Fruit fly (Drosophila melanogaster) whole organism, embryonic: ENCODE measurements around the gene Atx-1.

Experiments
- Blimp-1 ChIP-seq: fragments of 200-800 bp; sonication (Bioruptor generic); optimal IDR thresholded peaks from 3 replicates; lab custom pipeline; 2018; ENCODE audit warnings: missing biosample characterization, missing genetic modification characterization, mild to moderate bottlenecking, moderate library complexity, missing genetic modification reagents
- CG10979 ChIP-seq: fragments of 200-800 bp; sonication (Bioruptor generic); optimal IDR thresholded peaks from 2 replicates; lab custom pipeline; 2018; ENCODE audit warnings: missing biosample characterization, mild to moderate bottlenecking, missing genetic modification characterization, moderate library complexity
- CG12071 ChIP-seq: fragments of 200-800 bp; sonication (Bioruptor generic); optimal IDR thresholded peaks from 3 replicates; lab custom pipeline; 2018; ENCODE audit warnings: missing biosample characterization, mild to moderate bottlenecking, missing genetic modification characterization
- CG13296 ChIP-seq: fragments of 200-800 bp; sonication (Bioruptor generic); optimal IDR thresholded peaks from 3 replicates; lab custom pipeline; 2018; ENCODE audit warnings: missing biosample characterization, mild to moderate bottlenecking, missing genetic modification characterization
- CG13424 ChIP-seq: fragments of 200-800 bp; sonication (Bioruptor generic); optimal IDR thresholded peaks from 2 replicates; lab custom pipeline; 2019; ENCODE audit warnings: missing biosample characterization, mild to moderate bottlenecking, missing genetic modification characterization, moderate library complexity
- CG13775 ChIP-seq: fragments of 200-800 bp; sonication (Bioruptor generic); optimal IDR thresholded peaks from 3 replicates; lab custom pipeline; 2017; ENCODE audit warnings: missing biosample characterization, mild to moderate bottlenecking, missing genetic modification characterization
- CG14050 ChIP-seq: fragments of 200-800 bp; sonication (Bioruptor generic); IDR thresholded peaks from 3 replicates; pipeline ENCODE4 v1.3.6; 2022; ENCODE audit warnings: missing biosample characterization, missing genetic modification characterization
- CG14860 ChIP-seq: fragments of 200-800 bp; sonication (Bioruptor generic); IDR thresholded peaks from 3 replicates; pipeline ENCODE4 v1.3.6; 2022; ENCODE audit warnings: missing biosample characterization, missing genetic modification characterization; ENCODE audit not compliant: partially characterized antibody
- CG15269 ChIP-seq: fragments of 200-800 bp; sonication (Bioruptor generic); optimal IDR thresholded peaks from 2 replicates; lab custom pipeline; 2018; ENCODE audit warnings: missing biosample characterization, mild to moderate bottlenecking, missing genetic modification characterization, moderate library complexity
- CG1602 ChIP-seq: fragments of 200-800 bp; sonication (Bioruptor generic); optimal IDR thresholded peaks from 3 replicates; lab custom pipeline; 2016; ENCODE audit warnings: missing biosample characterization, missing genetic modification characterization
- CG17385 ChIP-seq: fragments of 200-800 bp; sonication (Bioruptor generic); optimal IDR thresholded peaks from 3 replicates; lab custom pipeline; 2018; ENCODE audit warnings: missing biosample characterization, mild to moderate bottlenecking, missing genetic modification characterization
- CG2116 ChIP-seq: fragments of 200-800 bp; sonication (Bioruptor generic); optimal IDR thresholded peaks from 3 replicates; lab custom pipeline; 2018; ENCODE audit warnings: missing biosample characterization, mild to moderate bottlenecking, missing genetic modification characterization
- CG2120 ChIP-seq: fragments of 200-800 bp; sonication (Bioruptor generic); optimal IDR thresholded peaks from 3 replicates; lab custom pipeline; 2016; ENCODE audit warnings: missing biosample characterization, missing genetic modification characterization
- CG2678 ChIP-seq: fragments of 200-800 bp; sonication (Bioruptor generic); optimal IDR thresholded peaks from 3 replicates; lab custom pipeline; 2019; ENCODE audit warnings: missing biosample characterization, mild to moderate bottlenecking, missing genetic modification characterization, moderate library complexity
- CG30431 ChIP-seq: fragments of 200-800 bp; sonication (Bioruptor generic); optimal IDR thresholded peaks from 2 replicates; lab custom pipeline; 2017; ENCODE audit warnings: missing biosample characterization, missing genetic modification characterization
- CG3281 ChIP-seq: fragments of 200-800 bp; sonication (Bioruptor generic); optimal IDR thresholded peaks from 3 replicates; lab custom pipeline; 2017; ENCODE audit warnings: missing biosample characterization, mild to moderate bottlenecking, missing genetic modification characterization
- CG7963 ChIP-seq: fragments of 200-800 bp; sonication (Bioruptor generic); IDR thresholded peaks from 3 replicates; pipeline ENCODE4 v1.3.6; 2022; ENCODE audit warnings: missing biosample characterization, missing genetic modification characterization; ENCODE audit not compliant: partially characterized antibody
- CG8290 ChIP-seq, 3 experiments: fragments of 200-800 bp; sonication (Bioruptor generic); optimal IDR thresholded peaks; 2 replicates each; lab custom pipeline; 2016 to 2019; ENCODE audit warnings: missing biosample characterization in 3 of 3, missing genetic modification characterization in 3 of 3, mild to moderate bottlenecking in 2 of 3, moderate library complexity in 1 of 3
- Deaf1 ChIP-seq: fragments of 200-800 bp; optimal IDR thresholded peaks from 3 replicates; lab custom pipeline; 2019; ENCODE audit warnings: missing biosample characterization, mild to moderate bottlenecking, missing genetic modification characterization, moderate library complexity
- Ets65A ChIP-seq: fragments of 200-800 bp; sonication (Bioruptor generic); peaks from one replicate; lab custom pipeline; 2016; ENCODE audit warnings: missing biosample characterization, missing genetic modification characterization
- HLH54F ChIP-seq: fragments of 200-800 bp; sonication (Bioruptor generic); optimal IDR thresholded peaks from 3 replicates; lab custom pipeline; 2016; ENCODE audit warnings: missing biosample characterization, missing genetic modification characterization
- Hr51 ChIP-seq, 2 experiments: fragments of 200-800 bp; sonication (Bioruptor generic); optimal IDR thresholded peaks; 2 replicates in 1 of 2; 3 replicates in 1 of 2; lab custom pipeline; 2016 to 2018; ENCODE audit warnings: missing biosample characterization in 2 of 2, missing genetic modification characterization in 2 of 2, mild to moderate bottlenecking in 1 of 2, moderate library complexity in 1 of 2
- Med ChIP-seq: fragments of 200-800 bp; sonication (Bioruptor generic); peaks from one replicate; lab custom pipeline; 2016; ENCODE audit warnings: missing biosample characterization, missing genetic modification characterization, mild to moderate bottlenecking, inconsistent platforms, moderate library complexity
- Myb ChIP-seq: fragments of 200-800 bp; sonication (Bioruptor generic); optimal IDR thresholded peaks from 2 replicates; lab custom pipeline; 2016; ENCODE audit warnings: missing biosample characterization, missing genetic modification characterization
- Neu2 ChIP-seq: fragments of 200-800 bp; sonication (Bioruptor generic); optimal IDR thresholded peaks from 3 replicates; lab custom pipeline; 2016; ENCODE audit warnings: missing biosample characterization, missing genetic modification characterization, borderline replicate concordance
- PHDP ChIP-seq: fragments of 200-800 bp; sonication (Bioruptor generic); optimal IDR thresholded peaks from 3 replicates; lab custom pipeline; 2018; ENCODE audit warnings: missing biosample characterization, mild to moderate bottlenecking, missing genetic modification characterization, moderate library complexity
- Ptx1 ChIP-seq: fragments of 200-800 bp; sonication (Bioruptor generic); IDR thresholded peaks from 2 replicates; pipeline ENCODE4 v1.3.6; 2022; ENCODE audit warnings: missing biosample characterization, missing genetic modification characterization
- Ssrp ChIP-seq: fragments of 200-800 bp; sonication (Bioruptor generic); optimal IDR thresholded peaks from 2 replicates; lab custom pipeline; 2018; ENCODE audit warnings: missing biosample characterization, mild to moderate bottlenecking, missing genetic modification characterization, moderate library complexity
- amos ChIP-seq: fragments of 200-800 bp; sonication (Bioruptor generic); IDR thresholded peaks from 2 replicates; pipeline ENCODE4 v1.3.6; 2022; ENCODE audit warnings: missing biosample characterization, missing genetic modification characterization; ENCODE audit not compliant: partially characterized antibody
- ap ChIP-seq: fragments of 200-800 bp; sonication (Bioruptor generic); IDR thresholded peaks from 2 replicates; pipeline ENCODE4 v1.3.6; 2022; ENCODE audit warnings: missing biosample characterization, missing genetic modification characterization
- ash1 ChIP-seq: fragments of 200-800 bp; sonication (Bioruptor generic); optimal IDR thresholded peaks from 2 replicates; lab custom pipeline; 2018; ENCODE audit warnings: missing biosample characterization, mild to moderate bottlenecking, missing genetic modification characterization
- chinmo ChIP-seq: fragments of 200-800 bp; sonication (Bioruptor generic); IDR thresholded peaks from 4 replicates; pipeline ENCODE4 v1.3.6; 2022; ENCODE audit warnings: missing biosample characterization, missing genetic modification characterization; ENCODE audit not compliant: partially characterized antibody
- crol ChIP-seq: fragments of 200-800 bp; sonication (Bioruptor generic); IDR thresholded peaks from 2 replicates; pipeline ENCODE4 v1.3.6; 2022; ENCODE audit warnings: missing biosample characterization, missing genetic modification characterization
- kni ChIP-seq: fragments of 200-800 bp; sonication (Bioruptor generic); optimal IDR thresholded peaks from 3 replicates; lab custom pipeline; 2017; ENCODE audit warnings: mild to moderate bottlenecking, missing biosample characterization, missing genetic modification reagents, missing genetic modification characterization
- mirr ChIP-seq: fragments of 200-800 bp; sonication (Bioruptor generic); optimal IDR thresholded peaks from 3 replicates; lab custom pipeline; 2018; ENCODE audit warnings: missing biosample characterization, mild to moderate bottlenecking, missing genetic modification characterization
- oc ChIP-seq: fragments of 200-800 bp; sonication (Bioruptor generic); optimal IDR thresholded peaks from 2 replicates; lab custom pipeline; 2018; ENCODE audit warnings: missing biosample characterization, mild to moderate bottlenecking, missing genetic modification characterization, moderate library complexity
- pb ChIP-seq: fragments of 200-800 bp; sonication (Bioruptor generic); optimal IDR thresholded peaks from 3 replicates; lab custom pipeline; 2016; ENCODE audit warnings: missing biosample characterization, missing genetic modification characterization
- sc ChIP-seq, 3 experiments: fragments of >200 bp in 2 of 3; fragments of 200-800 bp in 1 of 3; sonication (Bioruptor generic) in 1 of 3; optimal IDR thresholded peaks; 2 replicates in 2 of 3; 3 replicates in 1 of 3; lab custom pipeline; 2017; ENCODE audit warnings: mild to moderate bottlenecking in 1 of 3, missing biosample characterization in 1 of 3, missing genetic modification characterization in 1 of 3, missing genetic modification reagents in 1 of 3
- schlank ChIP-seq: fragments of 200-800 bp; sonication (Bioruptor generic); optimal IDR thresholded peaks from 2 replicates; lab custom pipeline; 2018; ENCODE audit warnings: missing biosample characterization, mild to moderate bottlenecking, missing genetic modification characterization
- sens ChIP-seq: fragments of 200-800 bp; sonication (Bioruptor generic); peaks from one replicate; lab custom pipeline; 2016; ENCODE audit warnings: missing biosample characterization, missing genetic modification characterization
- sug ChIP-seq: fragments of 200-800 bp; optimal IDR thresholded peaks from 2 replicates; lab custom pipeline; 2019; ENCODE audit warnings: missing biosample characterization, mild to moderate bottlenecking, missing genetic modification characterization, moderate library complexity
- zf30C ChIP-seq: fragments of 200-800 bp; sonication (Bioruptor generic); optimal IDR thresholded peaks from 3 replicates; lab custom pipeline; 2018; ENCODE audit warnings: missing biosample characterization, mild to moderate bottlenecking, missing genetic modification characterization

Gene Atx-1

DNA sequence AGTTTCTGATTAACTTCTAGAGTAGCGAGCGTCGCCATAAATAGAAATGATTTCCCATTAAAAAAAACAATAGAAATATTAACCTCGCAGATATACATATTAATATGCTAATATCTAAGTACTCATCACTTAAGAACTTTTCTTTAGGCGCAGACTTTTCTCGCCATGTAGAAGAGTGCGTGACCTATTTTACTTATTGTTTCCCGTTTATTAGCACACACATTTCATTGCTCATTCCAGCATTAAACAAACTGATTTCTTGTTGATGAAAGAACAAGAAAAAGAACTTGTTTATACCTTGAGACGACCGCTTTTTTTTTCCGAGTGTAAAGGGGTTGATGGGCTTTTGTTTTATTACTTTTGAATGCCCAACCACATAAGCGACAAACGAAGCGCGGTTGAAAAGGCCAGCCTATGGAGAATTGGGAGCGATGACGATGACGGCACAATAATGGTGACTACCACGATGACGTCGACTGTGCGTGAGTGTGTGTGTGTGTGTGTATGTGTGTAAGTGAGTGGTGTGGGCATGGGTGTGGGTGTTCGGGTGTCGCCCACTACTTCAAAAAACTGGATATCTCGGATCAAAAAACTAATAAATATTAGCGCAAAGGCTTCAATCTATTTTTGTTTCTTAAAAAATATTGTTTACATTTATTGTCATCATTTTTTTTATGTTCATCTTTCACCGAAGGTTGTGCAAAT is 26.9 kb upstream of the Atx-1 start (continued):
- TF ChIP-seq oc (tag; lab: Kevin White, UChicago) (no peak), schlank (tag; lab: Kevin White, UChicago) (no peak), Blimp-1 (no peak), CG17385 (GFP tag; lab: Kevin White, UChicago) (peak; percentile 3), CG13775 (peak; percentile 18), CG30431 (GFP tag; lab: Kevin White, UChicago) (no peak), PHDP (tag; lab: Kevin White, UChicago) (peak; percentile 33)

DNA sequence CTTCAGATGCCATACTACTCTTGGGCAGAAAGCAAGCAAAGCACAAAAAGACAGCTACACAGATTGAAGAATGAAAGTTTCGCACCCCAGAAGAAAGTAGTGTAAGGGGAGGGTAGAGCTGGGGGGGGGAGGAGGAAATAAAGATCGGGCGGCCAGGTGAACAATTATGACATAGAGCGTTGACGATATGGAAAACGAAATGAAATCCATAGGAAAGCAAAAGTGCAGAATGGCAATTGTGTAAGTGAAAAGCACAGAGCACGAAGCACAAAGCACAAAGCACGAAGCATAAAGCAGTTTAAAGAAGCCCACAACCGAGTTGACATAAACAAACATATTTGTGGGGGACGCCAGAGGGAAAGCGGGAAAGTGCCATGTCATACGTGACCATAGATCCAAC is 26.0 kb upstream of the Atx-1 start:
- TF ChIP-seq Blimp-1 (peak; percentile 90), zf30C (GFP tag; lab: Kevin White, UChicago) (no peak), CG14050 (no peak), kni (GFP tag; lab: Kevin White, UChicago) (peak; percentile 68)

DNA sequence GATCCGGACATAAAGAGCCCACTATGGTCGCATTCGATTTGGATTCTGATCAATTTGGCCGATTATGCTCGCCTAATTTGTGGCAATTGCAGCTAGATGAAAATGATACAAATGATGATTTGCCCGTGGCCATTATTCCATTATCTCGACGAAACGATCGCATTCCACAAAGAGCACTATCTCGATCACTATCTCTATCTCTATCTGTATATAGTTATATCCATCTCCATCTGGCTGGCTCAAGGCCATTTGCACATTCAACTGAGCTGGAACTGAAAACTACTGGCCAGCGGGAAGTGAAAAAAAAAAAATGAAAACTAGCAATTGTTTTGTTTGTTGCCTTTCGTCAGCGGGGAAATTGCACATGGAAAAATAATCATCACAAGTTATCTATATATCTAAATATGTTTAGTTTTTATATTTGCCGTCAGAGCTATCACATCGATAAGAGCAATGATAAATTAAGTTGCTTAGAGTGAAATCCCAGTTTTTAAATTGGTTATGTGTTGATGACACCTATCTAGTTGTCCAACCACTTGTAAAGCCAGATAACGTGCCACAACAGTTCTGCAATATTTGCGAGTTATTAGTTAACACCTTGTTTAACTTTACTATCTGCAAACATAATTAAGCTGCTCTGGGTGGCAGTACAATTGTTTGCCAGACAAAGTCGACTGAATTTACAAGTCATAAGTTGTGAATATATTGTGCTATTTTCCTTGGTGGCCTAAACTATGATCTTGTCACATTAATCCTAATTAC is 23.6 kb upstream of the Atx-1 start:
- TF ChIP-seq CG3281 (GFP tag; lab: Kevin White, UChicago) (peak; percentile 10), chinmo (0 out of 4 replicates have a peak, but pooled peaks have one; percentile 26), CG13296 (GFP tag; lab: Kevin White, UChicago) (peak; percentile 57), CG1602 (GFP tag; lab: Kevin White, UChicago) (no peak), CG15269 (tag; lab: Kevin White, UChicago) (peak; percentile 21), Med (peak; percentile 12), CG13424 (tag; lab: Kevin White, UChicago) (peak; percentile 10), mirr (peak; percentile 10), Deaf1 (tag; lab: Kevin White, UChicago) (no peak), CG12071 (GFP tag; lab: Kevin White, UChicago) (peak; percentile 25), CG2678 (tag; lab: Kevin White, UChicago) (peak; percentile 25), amos (GFP tag; lab: Robert Waterston, UW) (no peak), Ets65A (GFP tag; lab: Kevin White, UChicago) (no peak), Hr51 (GFP tag; optimal IDR thresholded peaks at IDR 0.05; lab: Kevin White, UChicago) (peak in 1 of 2 experiments; percentile 10), sug (tag; lab: Kevin White, UChicago) (peak; percentile 0), CG8290 (GFP tag; optimal IDR thresholded peaks at IDR 0.05; lab: Kevin White, UChicago) (no peak), CG8290 (tag; optimal IDR thresholded peaks at IDR 0.05; lab: Kevin White, UChicago) (peak in 1 of 2 experiments; percentile 49), ap (GFP tag; lab: Robert Waterston, UW) (no peak), Ptx1 (GFP tag; lab: Robert Waterston, UW) (no peak), Neu2 (GFP tag; lab: Kevin White, UChicago) (no peak), sens (peak; percentile 54)

DNA sequence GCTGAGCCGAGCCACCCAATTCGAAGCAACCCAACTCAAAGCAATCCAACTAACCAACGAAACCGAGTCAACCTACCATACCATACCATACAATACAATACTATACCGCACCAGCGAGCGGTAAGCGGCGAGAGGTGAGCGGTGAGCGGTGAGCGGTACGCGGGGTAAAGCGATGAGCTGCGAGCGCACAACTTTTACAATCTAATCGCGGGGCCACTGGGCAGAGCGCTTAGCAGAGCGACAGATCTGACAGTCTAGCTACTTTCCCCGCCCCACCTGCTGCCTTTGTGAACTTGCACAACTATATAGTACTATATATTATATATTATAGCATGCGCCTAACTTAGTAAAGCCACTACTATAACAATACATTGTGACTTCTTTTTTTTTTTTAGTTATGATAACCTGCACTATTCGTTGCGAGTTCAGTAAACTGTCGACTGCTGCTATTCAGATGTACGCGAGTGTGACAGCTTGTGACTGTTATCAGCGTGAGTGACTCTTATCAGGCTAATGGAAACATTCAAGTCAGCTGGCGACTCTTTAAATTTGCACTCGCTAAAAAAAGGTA is 22.2 kb upstream of the Atx-1 start:
- peak; percentile 31 for TF ChIP-seq CG10979 (tag; lab: Kevin White, UChicago)
- TF ChIP-seq CG14050: 0 out of 3 replicates have a peak, but pooled peaks have one; percentile 9
- TF ChIP-seq crol (GFP tag; lab: Robert Waterston, UW): peak; percentile 100
- TF ChIP-seq Ssrp: peak; percentile 26
- TF ChIP-seq CG2116: no peak
- TF ChIP-seq CG7963: no peak
- TF ChIP-seq pb (GFP tag; lab: Kevin White, UChicago): no peak
- TF ChIP-seq ash1 (GFP tag; lab: Kevin White, UChicago): no peak
- TF ChIP-seq HLH54F (GFP tag; lab: Kevin White, UChicago): no peak
- peak; percentile 35 for TF ChIP-seq CG2120 (GFP tag; lab: Kevin White, UChicago)
- no peak for TF ChIP-seq CG14860 (GFP tag; lab: Robert Waterston, UW)
- TF ChIP-seq sc (optimal IDR thresholded peaks at IDR 0.05; lab: Kevin White, UChicago): no peak
- no peak for TF ChIP-seq sc (GFP tag; optimal IDR thresholded peaks at IDR 0.05; lab: Kevin White, UChicago)
- TF ChIP-seq Myb: no peak
